Fruit fly (Drosophila melanogaster) whole organism, embryonic: ENCODE measurements around the gene Pdh.

ENCODE experiments used
- B-H2 ChIP-seq: fragments of 200-800 bp; sonication (Bioruptor generic); optimal IDR thresholded peaks from 2 replicates; lab custom pipeline; 2018; ENCODE audit warnings: missing biosample characterization, mild to moderate bottlenecking, missing genetic modification characterization
- C15 ChIP-seq: fragments of 200-800 bp; sonication (Bioruptor generic); IDR thresholded peaks from 3 replicates; pipeline ENCODE4 v1.3.6; 2022; ENCODE audit warnings: missing biosample characterization, missing genetic modification characterization
- CG10321 ChIP-seq: fragments of 200-800 bp; sonication (Bioruptor generic); IDR thresholded peaks from 2 replicates; pipeline ENCODE4 v1.3.6; 2022; ENCODE audit warnings: missing biosample characterization, missing genetic modification characterization
- CG10366 ChIP-seq: fragments of 200-800 bp; sonication (Bioruptor generic); IDR thresholded peaks from 2 replicates; pipeline ENCODE4 v1.3.6; 2022; ENCODE audit warnings: missing biosample characterization, missing genetic modification characterization
- CG10565 ChIP-seq: fragments of 200-800 bp; sonication (Bioruptor generic); optimal IDR thresholded peaks from 3 replicates; lab custom pipeline; 2016; ENCODE audit warnings: missing biosample characterization, mild to moderate bottlenecking, missing genetic modification characterization
- CG11085 ChIP-seq: fragments of 200-800 bp; sonication (Bioruptor generic); IDR thresholded peaks from 2 replicates; pipeline ENCODE4 v1.3.6; 2022; ENCODE audit warnings: missing biosample characterization, missing genetic modification characterization
- CG11093 ChIP-seq: fragments of 200-800 bp; sonication (Bioruptor generic); IDR thresholded peaks from 3 replicates; pipeline ENCODE4 v1.3.6; 2022; ENCODE audit warnings: missing biosample characterization, missing genetic modification characterization
- CG12769 ChIP-seq: fragments of 200-800 bp; sonication (Bioruptor generic); optimal IDR thresholded peaks from 2 replicates; lab custom pipeline; 2019; ENCODE audit warnings: missing biosample characterization, mild to moderate bottlenecking, missing genetic modification characterization, moderate library complexity
- CG15269 ChIP-seq: fragments of 200-800 bp; sonication (Bioruptor generic); optimal IDR thresholded peaks from 2 replicates; lab custom pipeline; 2018; ENCODE audit warnings: missing biosample characterization, mild to moderate bottlenecking, missing genetic modification characterization, moderate library complexity
- CG17186 ChIP-seq: fragments of 200-800 bp; sonication (Bioruptor generic); optimal IDR thresholded peaks from 3 replicates; lab custom pipeline; 2017; ENCODE audit warnings: missing biosample characterization, missing genetic modification reagents, missing genetic modification characterization
- CG1792 ChIP-seq: fragments of 200-800 bp; sonication (Bioruptor generic); optimal IDR thresholded peaks from 2 replicates; lab custom pipeline; 2016; ENCODE audit warnings: missing biosample characterization, missing genetic modification characterization
- CG18262 ChIP-seq: fragments of 200-800 bp; optimal IDR thresholded peaks from 3 replicates; lab custom pipeline; 2019; ENCODE audit warnings: missing biosample characterization, mild to moderate bottlenecking, missing genetic modification characterization, moderate library complexity
- CG1832 ChIP-seq: fragments of 200-800 bp; sonication (Bioruptor generic); optimal IDR thresholded peaks from 2 replicates; lab custom pipeline; 2017; ENCODE audit warnings: missing biosample characterization, mild to moderate bottlenecking, missing genetic modification characterization, inconsistent platforms
- CG32532 ChIP-seq: fragments of 200-800 bp; sonication (Bioruptor generic); IDR thresholded peaks from 2 replicates; pipeline ENCODE4 v1.3.6; 2022; ENCODE audit warnings: missing biosample characterization, missing genetic modification characterization
- CG33557 ChIP-seq: fragments of 200-800 bp; sonication (Bioruptor generic); optimal IDR thresholded peaks from 2 replicates; lab custom pipeline; 2019; ENCODE audit warnings: missing biosample characterization, mild to moderate bottlenecking, missing genetic modification characterization, moderate library complexity
- CG6175 ChIP-seq: fragments of 200-800 bp; sonication (Bioruptor generic); IDR thresholded peaks from 3 replicates; pipeline ENCODE4 v1.3.6; 2022; ENCODE audit warnings: missing biosample characterization, missing genetic modification characterization
- CG6254 ChIP-seq: fragments of 200-800 bp; sonication (Bioruptor generic); optimal IDR thresholded peaks from 3 replicates; lab custom pipeline; 2017; ENCODE audit warnings: mild to moderate bottlenecking, missing biosample characterization, missing genetic modification reagents, missing genetic modification characterization
- CG8924 ChIP-seq: fragments of 200-800 bp; optimal IDR thresholded peaks from 3 replicates; lab custom pipeline; 2019; ENCODE audit warnings: missing biosample characterization, mild to moderate bottlenecking, missing genetic modification characterization, moderate library complexity
- CG9437 ChIP-seq: fragments of 200-800 bp; sonication (Bioruptor generic); optimal IDR thresholded peaks from 2 replicates; lab custom pipeline; 2018; ENCODE audit warnings: missing biosample characterization, mild to moderate bottlenecking, missing genetic modification characterization
- CHES-1-like ChIP-seq: fragments of 200-800 bp; sonication (Bioruptor generic); optimal IDR thresholded peaks from 2 replicates; lab custom pipeline; 2016; ENCODE audit warnings: missing biosample characterization, missing genetic modification characterization
- Chrac-16 ChIP-seq: fragments of 200-800 bp; sonication (Bioruptor generic); optimal IDR thresholded peaks from 3 replicates; lab custom pipeline; 2016; ENCODE audit warnings: missing biosample characterization, missing genetic modification characterization
- H15 ChIP-seq: fragments of 200-800 bp; sonication (Bioruptor generic); IDR thresholded peaks from 3 replicates; pipeline ENCODE4 v1.3.6; 2022; ENCODE audit warnings: missing biosample characterization, missing genetic modification characterization
- H2.0 ChIP-seq: fragments of 200-800 bp; sonication (Bioruptor generic); IDR thresholded peaks from 2 replicates; pipeline ENCODE4 v1.3.6; 2022; ENCODE audit warnings: missing biosample characterization, missing genetic modification characterization
- HLH4C ChIP-seq: fragments of 200-800 bp; sonication (Bioruptor generic); IDR thresholded peaks from 3 replicates; pipeline ENCODE4 v1.3.6; 2022; ENCODE audit warnings: missing biosample characterization, missing genetic modification characterization; ENCODE audit not compliant: partially characterized antibody
- NFAT ChIP-seq: fragments of 200-800 bp; sonication (Bioruptor generic); IDR thresholded peaks from 2 replicates; pipeline ENCODE4 v1.3.6; 2022; ENCODE audit warnings: missing biosample characterization, missing genetic modification characterization
- Nf-YB ChIP-seq: fragments of 200-800 bp; sonication (Bioruptor generic); optimal IDR thresholded peaks from 3 replicates; lab custom pipeline; 2019; ENCODE audit warnings: missing biosample characterization, mild to moderate bottlenecking, missing genetic modification characterization, moderate library complexity
- Optix ChIP-seq: fragments of 200-800 bp; sonication (Bioruptor generic); IDR thresholded peaks from 3 replicates; pipeline ENCODE4 v1.3.6; 2022; ENCODE audit warnings: missing biosample characterization, missing genetic modification characterization
- Xbp1 ChIP-seq: fragments of 200-800 bp; sonication (Bioruptor generic); optimal IDR thresholded peaks from 3 replicates; lab custom pipeline; 2016; ENCODE audit warnings: missing biosample characterization, mild to moderate bottlenecking, missing genetic modification characterization
- amos ChIP-seq: fragments of 200-800 bp; sonication (Bioruptor generic); IDR thresholded peaks from 2 replicates; pipeline ENCODE4 v1.3.6; 2022; ENCODE audit warnings: missing biosample characterization, missing genetic modification characterization; ENCODE audit not compliant: partially characterized antibody
- bigmax ChIP-seq: fragments of 200-800 bp; sonication (Bioruptor generic); optimal IDR thresholded peaks from 2 replicates; lab custom pipeline; 2018; ENCODE audit warnings: missing biosample characterization, mild to moderate bottlenecking, missing genetic modification characterization
- btn ChIP-seq: fragments of 200-800 bp; sonication (Bioruptor generic); optimal IDR thresholded peaks from 2 replicates; lab custom pipeline; 2016; ENCODE audit warnings: missing biosample characterization, missing genetic modification characterization
- danr ChIP-seq: fragments of 200-800 bp; sonication (Bioruptor generic); IDR thresholded peaks from 2 replicates; pipeline ENCODE4 v1.3.6; 2022; ENCODE audit warnings: missing biosample characterization, missing genetic modification characterization
- dimm ChIP-seq: fragments of 200-800 bp; sonication (Bioruptor generic); IDR thresholded peaks from 2 replicates; pipeline ENCODE4 v1.3.6; 2022; ENCODE audit warnings: missing biosample characterization, missing genetic modification characterization
- fd96Cb ChIP-seq: fragments of 200-800 bp; sonication (Bioruptor generic); optimal IDR thresholded peaks from 2 replicates; lab custom pipeline; 2018; ENCODE audit warnings: missing biosample characterization, mild to moderate bottlenecking, missing genetic modification characterization, moderate library complexity
- hbn ChIP-seq: fragments of 200-800 bp; sonication (Bioruptor generic); IDR thresholded peaks from 2 replicates; pipeline ENCODE4 v1.3.6; 2022; ENCODE audit warnings: missing biosample characterization, missing genetic modification characterization; ENCODE audit not compliant: partially characterized antibody
- kni ChIP-seq: fragments of 200-800 bp; sonication (Bioruptor generic); optimal IDR thresholded peaks from 3 replicates; lab custom pipeline; 2017; ENCODE audit warnings: mild to moderate bottlenecking, missing biosample characterization, missing genetic modification reagents, missing genetic modification characterization
- lmd ChIP-seq: fragments of 200-800 bp; sonication (Bioruptor generic); IDR thresholded peaks from 2 replicates; pipeline ENCODE4 v1.3.6; 2022; ENCODE audit warnings: missing biosample characterization, missing genetic modification characterization
- nerfin-1 ChIP-seq: fragments of 200-800 bp; sonication (Bioruptor generic); optimal IDR thresholded peaks from 3 replicates; lab custom pipeline; 2019; ENCODE audit warnings: missing biosample characterization, mild to moderate bottlenecking, missing genetic modification characterization, moderate library complexity
- nmo ChIP-seq: fragments of 200-800 bp; sonication (Bioruptor generic); optimal IDR thresholded peaks from 2 replicates; lab custom pipeline; 2018; ENCODE audit warnings: missing biosample characterization, mild to moderate bottlenecking, missing genetic modification characterization, moderate library complexity
- pita ChIP-seq: fragments of 200-800 bp; sonication (Bioruptor generic); optimal IDR thresholded peaks from 2 replicates; lab custom pipeline; 2017; ENCODE audit warnings: missing biosample characterization, mild to moderate bottlenecking, missing genetic modification characterization
- prd ChIP-seq, 3 experiments: fragments of >200 bp in 2 of 3; fragments of 200-800 bp in 1 of 3; sonication (Bioruptor generic) in 1 of 3; optimal IDR thresholded peaks in 2 of 3; IDR thresholded peaks in 1 of 3; 2 replicates in 2 of 3; 3 replicates in 1 of 3; pipeline versions ENCODE4 v1.3.6 to Lab custom; 2017 to 2022; ENCODE audit warnings: missing biosample characterization in 1 of 3, missing genetic modification characterization in 1 of 3
- ranshi ChIP-seq: fragments of 200-800 bp; sonication (Bioruptor generic); IDR thresholded peaks from 2 replicates; pipeline ENCODE4 v1.3.6; 2022; ENCODE audit warnings: missing biosample characterization, missing genetic modification characterization
- slp2 ChIP-seq: fragments of 200-800 bp; sonication (Bioruptor generic); optimal IDR thresholded peaks from 2 replicates; lab custom pipeline; 2016; ENCODE audit warnings: missing biosample characterization, missing genetic modification characterization
- stc ChIP-seq: fragments of 200-800 bp; sonication (Bioruptor generic); IDR thresholded peaks from 2 replicates; pipeline ENCODE4 v1.3.6; 2022; ENCODE audit warnings: missing biosample characterization, missing genetic modification characterization
- stwl ChIP-seq: fragments of 200-800 bp; sonication (Bioruptor generic); optimal IDR thresholded peaks from 3 replicates; lab custom pipeline; 2018; ENCODE audit warnings: missing biosample characterization, mild to moderate bottlenecking, missing genetic modification characterization, moderate library complexity
- tap ChIP-seq: fragments of 200-800 bp; optimal IDR thresholded peaks from 3 replicates; lab custom pipeline; 2019; ENCODE audit warnings: missing biosample characterization, mild to moderate bottlenecking, missing genetic modification characterization, moderate library complexity
- wdn ChIP-seq: fragments of 200-800 bp; sonication (Bioruptor generic); IDR thresholded peaks from 2 replicates; pipeline ENCODE4 v1.3.6; 2022; ENCODE audit warnings: missing biosample characterization, missing genetic modification characterization
- zen2 ChIP-seq: fragments of 200-800 bp; sonication (Bioruptor generic); IDR thresholded peaks from 3 replicates; pipeline ENCODE4 v1.3.6; 2022; ENCODE audit warnings: missing biosample characterization, missing genetic modification characterization; ENCODE audit not compliant: partially characterized antibody

Gene Pdh

DNA sequence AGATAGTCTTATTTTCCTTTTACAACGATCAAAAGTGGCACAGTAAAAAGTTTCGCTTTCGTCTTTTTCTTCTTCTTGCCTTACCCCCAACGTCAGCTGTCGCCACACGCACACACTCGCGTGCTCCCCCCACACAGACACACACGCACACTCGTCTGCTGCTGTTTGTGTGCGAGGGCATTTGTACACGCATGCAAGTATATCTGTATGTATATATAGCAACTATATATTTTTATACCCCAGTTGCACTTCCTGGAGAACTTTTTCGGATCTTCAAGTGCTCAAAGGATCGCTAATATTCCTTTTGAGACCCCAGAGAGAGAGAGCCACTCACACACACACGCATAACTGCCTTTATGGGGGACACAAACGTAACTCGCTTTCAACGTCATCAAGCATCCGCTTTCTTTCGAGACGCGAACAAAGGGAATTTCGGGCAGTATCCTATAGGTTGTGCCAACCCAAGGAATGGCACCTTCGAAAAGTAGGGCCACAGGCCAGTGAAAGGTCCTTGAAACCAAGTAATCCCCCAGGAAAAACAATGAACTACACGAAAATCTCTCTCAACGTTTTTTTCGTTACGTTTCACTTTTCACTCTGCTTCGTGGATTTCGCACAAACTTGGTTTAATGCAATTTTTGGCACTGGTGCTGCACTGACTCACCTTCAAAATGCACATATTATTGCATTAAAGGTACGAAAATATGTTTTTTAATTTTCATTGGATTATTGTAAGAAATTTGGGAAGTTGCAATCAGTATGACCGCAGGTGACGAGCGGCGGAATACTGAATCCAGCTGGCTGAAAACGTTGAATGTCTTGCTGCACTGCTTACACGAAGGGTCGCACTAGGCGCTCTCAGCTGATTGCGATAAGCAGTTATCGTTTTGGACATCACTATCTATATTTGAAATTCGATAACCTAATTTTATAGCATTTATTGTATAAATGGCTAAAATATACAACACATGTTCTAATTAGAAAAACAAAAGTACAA, 24.0 kb upstream of the Pdh start, which contains the start of gene roq (continued):
- TF ChIP-seq CG9437 = peak; percentile 95
- no peak for TF ChIP-seq tap (tag; lab: Kevin White, UChicago)
- TF ChIP-seq hbn (GFP tag; lab: Robert Waterston, UW) = peak; percentile 44; the same call in 1 of the 2 replicates
- no peak for TF ChIP-seq CG6175 (GFP tag; lab: Robert Waterston, UW)
- TF ChIP-seq CG10366 = no peak
- no peak for TF ChIP-seq CG6254 (GFP tag; lab: Kevin White, UChicago)
- no peak for TF ChIP-seq dimm (GFP tag; lab: Robert Waterston, UW)
- TF ChIP-seq CG12769 (tag; lab: Kevin White, UChicago) = peak; percentile 38
- no peak for TF ChIP-seq fd96Cb (tag; lab: Kevin White, UChicago)
- TF ChIP-seq stwl (tag; lab: Kevin White, UChicago) = peak; percentile 88
- TF ChIP-seq CG1832 (GFP tag; lab: Kevin White, UChicago) = no peak
- TF ChIP-seq Xbp1 (GFP tag; lab: Kevin White, UChicago) = peak; percentile 1
- no peak for TF ChIP-seq ranshi (GFP tag; lab: Robert Waterston, UW)
- no peak for TF ChIP-seq CG1792 (GFP tag; lab: Kevin White, UChicago)
- TF ChIP-seq CG18262 = no peak
- no peak for TF ChIP-seq nerfin-1 (tag; lab: Kevin White, UChicago)
- peak; percentile 57 for TF ChIP-seq nmo
- TF ChIP-seq Chrac-16 = no peak
- TF ChIP-seq danr (GFP tag; lab: Robert Waterston, UW) = no peak
- TF ChIP-seq CHES-1-like (GFP tag; lab: Kevin White, UChicago) = peak; percentile 16
- TF ChIP-seq kni (GFP tag; lab: Kevin White, UChicago) = no peak
- TF ChIP-seq CG10321 = no peak
- no peak for TF ChIP-seq wdn (GFP tag; lab: Robert Waterston, UW)
- peak; percentile 71 for TF ChIP-seq HLH4C (GFP tag; lab: Robert Waterston, UW)
- no peak for TF ChIP-seq prd (optimal IDR thresholded peaks at IDR 0.05; lab: Kevin White, UChicago)
- no peak for TF ChIP-seq prd (GFP tag; IDR thresholded peaks at IDR 0.05; lab: Robert Waterston, UW)
- TF ChIP-seq H2.0 (GFP tag; lab: Robert Waterston, UW) = no peak
- TF ChIP-seq C15 (GFP tag; lab: Robert Waterston, UW) = no peak
- TF ChIP-seq Optix (GFP tag; lab: Robert Waterston, UW) = no peak
- no peak for TF ChIP-seq NFAT (GFP tag; lab: Robert Waterston, UW)
- TF ChIP-seq pita (GFP tag; lab: Kevin White, UChicago) = no peak
- no peak for TF ChIP-seq CG11085
- no peak for TF ChIP-seq CG15269 (tag; lab: Kevin White, UChicago)
- TF ChIP-seq amos = peak; percentile 59; the same call in 1 of the 2 replicates
- TF ChIP-seq CG32532 = no peak; the same call in 1 of the 2 replicates
- TF ChIP-seq CG17186 (GFP tag; lab: Kevin White, UChicago) = peak; percentile 67
- TF ChIP-seq stc (GFP tag; lab: Robert Waterston, UW) = no peak
- no peak for TF ChIP-seq CG10565 (GFP tag; lab: Kevin White, UChicago)
- TF ChIP-seq zen2 (GFP tag; lab: Robert Waterston, UW) = no peak
- no peak for TF ChIP-seq B-H2
- TF ChIP-seq Nf-YB (GFP tag; lab: Kevin White, UChicago) = no peak
- no peak for TF ChIP-seq btn (GFP tag; lab: Kevin White, UChicago)
- no peak for TF ChIP-seq H15 (GFP tag; lab: Robert Waterston, UW)
- peak; percentile 25 for TF ChIP-seq bigmax (GFP tag; lab: Kevin White, UChicago)
- TF ChIP-seq CG33557 (GFP tag; lab: Kevin White, UChicago) = peak; percentile 26
- no peak for TF ChIP-seq CG11093
- TF ChIP-seq slp2 (GFP tag; lab: Kevin White, UChicago) = no peak
- TF ChIP-seq lmd (GFP tag; lab: Robert Waterston, UW) = no peak
- peak; percentile 26 for TF ChIP-seq CG8924
